Fruit fly (Drosophila melanogaster) whole organism, embryonic: ENCODE results near the gene CG4230.

Experiments used
- Atf-2 ChIP-seq: fragments of 200-800 bp; sonication (Bioruptor generic); optimal IDR thresholded peaks from 2 replicates; lab custom pipeline; 2016; ENCODE audit warnings: missing biosample characterization, missing genetic modification characterization
- Bdp1 ChIP-seq: fragments of 200-800 bp; sonication (Bioruptor generic); optimal IDR thresholded peaks from 3 replicates; lab custom pipeline; 2016; ENCODE audit warnings: missing biosample characterization, missing genetic modification characterization
- Bteb2 ChIP-seq: fragments of 200-800 bp; sonication (Bioruptor generic); optimal IDR thresholded peaks from 2 replicates; lab custom pipeline; 2016; ENCODE audit warnings: missing biosample characterization, missing genetic modification characterization
- C15 ChIP-seq: fragments of 200-800 bp; sonication (Bioruptor generic); IDR thresholded peaks from 3 replicates; pipeline ENCODE4 v1.3.6; 2022; ENCODE audit warnings: missing biosample characterization, missing genetic modification characterization
- CG10274 ChIP-seq: fragments of 200-800 bp; sonication (Bioruptor generic); optimal IDR thresholded peaks from 3 replicates; lab custom pipeline; 2017; ENCODE audit warnings: missing biosample characterization, mild to moderate bottlenecking, missing genetic modification characterization
- CG10366 ChIP-seq: fragments of 200-800 bp; sonication (Bioruptor generic); IDR thresholded peaks from 2 replicates; pipeline ENCODE4 v1.3.6; 2022; ENCODE audit warnings: missing biosample characterization, missing genetic modification characterization
- CG10959 ChIP-seq: fragments of 200-800 bp; sonication (Bioruptor generic); IDR thresholded peaks from 2 replicates; pipeline ENCODE4 v1.3.6; 2022; ENCODE audit warnings: missing biosample characterization, missing genetic modification characterization
- CG11723 ChIP-seq: fragments of 200-800 bp; sonication (Bioruptor generic); optimal IDR thresholded peaks from 2 replicates; lab custom pipeline; 2017; ENCODE audit warnings: missing biosample characterization, mild to moderate bottlenecking, missing genetic modification characterization
- CG12769 ChIP-seq: fragments of 200-800 bp; sonication (Bioruptor generic); optimal IDR thresholded peaks from 2 replicates; lab custom pipeline; 2019; ENCODE audit warnings: missing biosample characterization, mild to moderate bottlenecking, missing genetic modification characterization, moderate library complexity
- CG13424 ChIP-seq: fragments of 200-800 bp; sonication (Bioruptor generic); optimal IDR thresholded peaks from 2 replicates; lab custom pipeline; 2019; ENCODE audit warnings: missing biosample characterization, mild to moderate bottlenecking, missing genetic modification characterization, moderate library complexity
- CG14441 ChIP-seq: fragments of 200-800 bp; sonication (Bioruptor generic); IDR thresholded peaks from 2 replicates; pipeline ENCODE4 v1.3.6; 2022; ENCODE audit warnings: missing biosample characterization, missing genetic modification characterization
- CG15479 ChIP-seq: fragments of 200-800 bp; sonication (Bioruptor generic); optimal IDR thresholded peaks from 3 replicates; lab custom pipeline; 2019; ENCODE audit warnings: missing biosample characterization, mild to moderate bottlenecking, missing genetic modification characterization, moderate library complexity
- CG15601 ChIP-seq: fragments of 200-800 bp; sonication (Bioruptor generic); optimal IDR thresholded peaks from 3 replicates; lab custom pipeline; 2019; ENCODE audit warnings: missing biosample characterization, mild to moderate bottlenecking, missing genetic modification characterization, moderate library complexity
- CG17829 ChIP-seq: fragments of 200-800 bp; optimal IDR thresholded peaks from 2 replicates; lab custom pipeline; 2019; ENCODE audit warnings: missing biosample characterization, mild to moderate bottlenecking, missing genetic modification characterization, moderate library complexity
- CG3847 ChIP-seq: fragments of 200-800 bp; sonication (Bioruptor generic); IDR thresholded peaks from 2 replicates; pipeline ENCODE4 v1.3.6; 2022; ENCODE audit warnings: missing biosample characterization, missing genetic modification characterization
- CG5180 ChIP-seq: fragments of 200-800 bp; sonication (Bioruptor generic); optimal IDR thresholded peaks from 3 replicates; lab custom pipeline; 2017; ENCODE audit warnings: missing biosample characterization, missing genetic modification characterization, mild to moderate bottlenecking, moderate library complexity, missing genetic modification reagents
- CG6654 ChIP-seq: fragments of 200-800 bp; sonication (Bioruptor generic); optimal IDR thresholded peaks from 2 replicates; lab custom pipeline; 2017; ENCODE audit warnings: missing biosample characterization, mild to moderate bottlenecking, missing genetic modification characterization
- CG7556 ChIP-seq: fragments of 200-800 bp; sonication (Bioruptor generic); optimal IDR thresholded peaks from 2 replicates; lab custom pipeline; 2017; ENCODE audit warnings: missing biosample characterization, mild to moderate bottlenecking, missing genetic modification characterization
- CG9215 ChIP-seq: fragments of 200-800 bp; sonication (Bioruptor generic); IDR thresholded peaks from 2 replicates; pipeline ENCODE4 v1.3.6; 2022; ENCODE audit warnings: missing biosample characterization, missing genetic modification characterization
- CG9876 ChIP-seq: fragments of 200-800 bp; sonication (Bioruptor generic); optimal IDR thresholded peaks from 2 replicates; lab custom pipeline; 2016; ENCODE audit warnings: missing biosample characterization, missing genetic modification characterization
- D19A ChIP-seq: fragments of 200-800 bp; optimal IDR thresholded peaks from 3 replicates; lab custom pipeline; 2019; ENCODE audit warnings: missing biosample characterization, mild to moderate bottlenecking, missing genetic modification characterization, moderate library complexity
- Dad ChIP-seq: fragments of 200-800 bp; sonication (Bioruptor generic); optimal IDR thresholded peaks from 3 replicates; lab custom pipeline; 2016; ENCODE audit warnings: missing biosample characterization, missing genetic modification characterization
- Doc3 ChIP-seq: fragments of 200-800 bp; sonication (Bioruptor generic); IDR thresholded peaks from 3 replicates; pipeline ENCODE4 v1.3.6; 2022; ENCODE audit warnings: missing biosample characterization, missing genetic modification characterization; ENCODE audit not compliant: partially characterized antibody
- Dref ChIP-seq: fragments of 200-800 bp; sonication (Bioruptor generic); IDR thresholded peaks from 2 replicates; pipeline ENCODE4 v1.3.6; 2022; ENCODE audit warnings: missing biosample characterization, missing genetic modification characterization
- Hmr ChIP-seq: fragments of 200-800 bp; sonication (Bioruptor generic); optimal IDR thresholded peaks from 3 replicates; lab custom pipeline; 2017; ENCODE audit warnings: mild to moderate bottlenecking, missing biosample characterization, missing genetic modification reagents, missing genetic modification characterization
- Hr78 ChIP-seq, 2 experiments: fragments of 200-800 bp in 1 of 2; fragments of >200 bp in 1 of 2; sonication (Bioruptor generic) in 1 of 2; optimal IDR thresholded peaks; 2 replicates each; lab custom pipeline; 2017 to 2019; ENCODE audit warnings: missing biosample characterization in 2 of 2, missing genetic modification characterization in 2 of 2, mild to moderate bottlenecking in 1 of 2, moderate library complexity in 1 of 2
- Lpt ChIP-seq: fragments of >200 bp; optimal IDR thresholded peaks from 2 replicates; lab custom pipeline; 2018; ENCODE audit warnings: missing biosample characterization, missing genetic modification characterization
- MESR4 ChIP-seq: fragments of 200-800 bp; sonication (Bioruptor generic); optimal IDR thresholded peaks from 2 replicates; lab custom pipeline; 2018; ENCODE audit warnings: missing biosample characterization, mild to moderate bottlenecking, missing genetic modification characterization, moderate library complexity
- Opbp ChIP-seq: fragments of 200-800 bp; sonication (Bioruptor generic); IDR thresholded peaks from 3 replicates; pipeline ENCODE4 v1.3.6; 2022; ENCODE audit warnings: missing biosample characterization, missing genetic modification characterization; ENCODE audit not compliant: partially characterized antibody
- PHDP ChIP-seq: fragments of 200-800 bp; sonication (Bioruptor generic); optimal IDR thresholded peaks from 3 replicates; lab custom pipeline; 2018; ENCODE audit warnings: missing biosample characterization, mild to moderate bottlenecking, missing genetic modification characterization, moderate library complexity
- Ravus ChIP-seq: fragments of 200-800 bp; sonication (Bioruptor generic); IDR thresholded peaks from 2 replicates; pipeline ENCODE4 v1.3.6; 2022; ENCODE audit warnings: missing biosample characterization, missing genetic modification characterization
- bsh ChIP-seq, 2 experiments: fragments of 200-800 bp; sonication (Bioruptor generic); optimal IDR thresholded peaks; 2 replicates each; lab custom pipeline; 2017 to 2018; ENCODE audit warnings: mild to moderate bottlenecking in 2 of 2, missing biosample characterization in 2 of 2, missing genetic modification characterization in 2 of 2, moderate library complexity in 1 of 2
- chinmo ChIP-seq: fragments of 200-800 bp; sonication (Bioruptor generic); IDR thresholded peaks from 4 replicates; pipeline ENCODE4 v1.3.6; 2022; ENCODE audit warnings: missing biosample characterization, missing genetic modification characterization; ENCODE audit not compliant: partially characterized antibody
- da ChIP-seq: fragments of 200-800 bp; sonication (Bioruptor generic); optimal IDR thresholded peaks from 2 replicates; lab custom pipeline; 2016; ENCODE audit warnings: missing biosample characterization, missing genetic modification characterization
- ems ChIP-seq: fragments of 200-800 bp; sonication (Bioruptor generic); optimal IDR thresholded peaks from 3 replicates; lab custom pipeline; 2016; ENCODE audit warnings: missing biosample characterization, missing genetic modification characterization
- fd102C ChIP-seq: fragments of 200-800 bp; sonication (Bioruptor generic); optimal IDR thresholded peaks from 2 replicates; lab custom pipeline; 2018; ENCODE audit warnings: missing biosample characterization, mild to moderate bottlenecking, missing genetic modification characterization, moderate library complexity
- fd96Cb ChIP-seq: fragments of 200-800 bp; sonication (Bioruptor generic); optimal IDR thresholded peaks from 2 replicates; lab custom pipeline; 2018; ENCODE audit warnings: missing biosample characterization, mild to moderate bottlenecking, missing genetic modification characterization, moderate library complexity
- gcm2 ChIP-seq: fragments of 200-800 bp; sonication (Bioruptor generic); optimal IDR thresholded peaks from 2 replicates; lab custom pipeline; 2016; ENCODE audit warnings: missing biosample characterization, missing genetic modification characterization
- hbn ChIP-seq: fragments of 200-800 bp; sonication (Bioruptor generic); IDR thresholded peaks from 2 replicates; pipeline ENCODE4 v1.3.6; 2022; ENCODE audit warnings: missing biosample characterization, missing genetic modification characterization; ENCODE audit not compliant: partially characterized antibody
- hkb ChIP-seq, 2 experiments: fragments of 200-800 bp in 1 of 2; fragments of >200 bp in 1 of 2; sonication (Bioruptor generic) in 1 of 2; IDR thresholded peaks in 1 of 2; optimal IDR thresholded peaks in 1 of 2; 2 replicates each; pipeline versions ENCODE4 v1.3.6 to Lab custom; 2017 to 2022; ENCODE audit warnings: missing biosample characterization in 1 of 2, missing genetic modification characterization in 1 of 2
- maf-S ChIP-seq: fragments of 200-800 bp; sonication (Bioruptor generic); optimal IDR thresholded peaks from 2 replicates; lab custom pipeline; 2016; ENCODE audit warnings: missing biosample characterization, missing genetic modification characterization
- nerfin-1 ChIP-seq: fragments of 200-800 bp; sonication (Bioruptor generic); optimal IDR thresholded peaks from 3 replicates; lab custom pipeline; 2019; ENCODE audit warnings: missing biosample characterization, mild to moderate bottlenecking, missing genetic modification characterization, moderate library complexity
- rib ChIP-seq: fragments of 200-800 bp; sonication (Bioruptor generic); IDR thresholded peaks from 2 replicates; pipeline ENCODE4 v1.3.6; 2022; ENCODE audit warnings: missing biosample characterization, missing genetic modification characterization
- seq ChIP-seq: fragments of 200-800 bp; sonication (Bioruptor generic); IDR thresholded peaks from 2 replicates; pipeline ENCODE4 v1.3.6; 2022; ENCODE audit warnings: missing biosample characterization, missing genetic modification characterization
- sisA ChIP-seq: fragments of 200-800 bp; sonication (Bioruptor generic); IDR thresholded peaks from 2 replicates; pipeline ENCODE4 v1.3.6; 2022; ENCODE audit warnings: missing biosample characterization, missing genetic modification characterization
- sug ChIP-seq: fragments of 200-800 bp; optimal IDR thresholded peaks from 2 replicates; lab custom pipeline; 2019; ENCODE audit warnings: missing biosample characterization, mild to moderate bottlenecking, missing genetic modification characterization, moderate library complexity
- unc-4 ChIP-seq: fragments of 200-800 bp; sonication (Bioruptor generic); IDR thresholded peaks from 2 replicates; pipeline ENCODE4 v1.3.6; 2022; ENCODE audit warnings: missing biosample characterization, missing genetic modification characterization; ENCODE audit not compliant: partially characterized antibody
- vvl ChIP-seq: fragments of 200-800 bp; sonication (Bioruptor generic); IDR thresholded peaks from 2 replicates; pipeline ENCODE4 v1.3.6; 2022; ENCODE audit warnings: missing biosample characterization, missing genetic modification characterization
- zen2 ChIP-seq: fragments of 200-800 bp; sonication (Bioruptor generic); IDR thresholded peaks from 3 replicates; pipeline ENCODE4 v1.3.6; 2022; ENCODE audit warnings: missing biosample characterization, missing genetic modification characterization; ENCODE audit not compliant: partially characterized antibody

The CG4230 gene

dm6 chr2L:5084586-5085257 lies 11.3 kb upstream of the CG4230 start (continued):
- TF ChIP-seq Bteb2 (no peak), Doc3 (no peak), MESR4 (no peak), CG5180 (GFP tag; lab: Kevin White, UChicago) (no peak), nerfin-1 (tag; lab: Kevin White, UChicago) (no peak), Dad (no peak), ems (GFP tag; lab: Kevin White, UChicago) (no peak), Bdp1 (peak; percentile 5), CG10274 (GFP tag; lab: Kevin White, UChicago) (no peak), fd96Cb (tag; lab: Kevin White, UChicago) (no peak), CG15601 (tag; lab: Kevin White, UChicago) (no peak), Hr78 (GFP tag; optimal IDR thresholded peaks at IDR 0.05; lab: Kevin White, UChicago) (no peak), zen2 (no peak), sisA (GFP tag; lab: Robert Waterston, UW) (no peak), CG17829 (no peak), Dref (GFP tag; lab: Robert Waterston, UW) (no peak), CG9215 (GFP tag; lab: Robert Waterston, UW) (no peak), hkb (optimal IDR thresholded peaks at IDR 0.05; lab: Kevin White, UChicago) (no peak), hkb (GFP tag; IDR thresholded peaks at IDR 0.05; lab: Robert Waterston, UW) (no peak), D19A (tag; lab: Kevin White, UChicago) (no peak), Ravus (GFP tag; lab: Robert Waterston, UW) (no peak), maf-S (GFP tag; lab: Kevin White, UChicago) (no peak), CG12769 (tag; lab: Kevin White, UChicago) (no peak), da (GFP tag; lab: Kevin White, UChicago) (no peak), gcm2 (GFP tag; lab: Kevin White, UChicago) (no peak), CG10366 (GFP tag; lab: Robert Waterston, UW) (no peak), unc-4 (no peak), rib (GFP tag; lab: Robert Waterston, UW) (no peak), chinmo (GFP tag; lab: Robert Waterston, UW) (no peak), CG11723 (GFP tag; lab: Kevin White, UChicago) (no peak), bsh (GFP tag; optimal IDR thresholded peaks at IDR 0.05; lab: Kevin White, UChicago) (no peak), seq (GFP tag; lab: Robert Waterston, UW) (no peak), Lpt (no peak), CG7556 (GFP tag; lab: Kevin White, UChicago) (no peak), Opbp (GFP tag; lab: Robert Waterston, UW) (no peak), fd102C (GFP tag; lab: Kevin White, UChicago) (no peak), Atf-2 (GFP tag; lab: Kevin White, UChicago) (no peak), CG3847 (GFP tag; lab: Robert Waterston, UW) (no peak), hbn (no peak), CG10959 (GFP tag; lab: Robert Waterston, UW) (no peak), CG9876 (GFP tag; lab: Kevin White, UChicago) (no peak), sug (no peak), Hmr (peak; percentile 74), C15 (GFP tag; lab: Robert Waterston, UW) (no peak), CG13424 (tag; lab: Kevin White, UChicago) (no peak), PHDP (tag; lab: Kevin White, UChicago) (peak; percentile 19), CG14441 (GFP tag; lab: Robert Waterston, UW) (no peak), CG15479 (GFP tag; lab: Kevin White, UChicago) (no peak), vvl (GFP tag; lab: Robert Waterston, UW) (peak; percentile 70), CG6654 (no peak)
